Fruit fly (Drosophila melanogaster) whole organism, embryonic: ENCODE measurements around the gene CG3224.

Experiments used
- ATbp ChIP-seq: fragments of 200-800 bp; sonication (Bioruptor generic); optimal IDR thresholded peaks from 2 replicates; lab custom pipeline; 2017; ENCODE audit warnings: missing biosample characterization, mild to moderate bottlenecking, missing genetic modification characterization, missing genetic modification reagents
- Asciz ChIP-seq: fragments of 200-800 bp; sonication (Bioruptor generic); optimal IDR thresholded peaks from 2 replicates; lab custom pipeline; 2017; ENCODE audit warnings: missing biosample characterization, mild to moderate bottlenecking, missing genetic modification characterization, missing genetic modification reagents
- CG10462 ChIP-seq: fragments of 200-800 bp; sonication (Bioruptor generic); optimal IDR thresholded peaks from 2 replicates; lab custom pipeline; 2016; ENCODE audit warnings: missing biosample characterization, missing genetic modification characterization
- CG11456 ChIP-seq: fragments of 200-800 bp; sonication (Bioruptor generic); IDR thresholded peaks from 3 replicates; pipeline ENCODE4 v1.3.6; 2022; ENCODE audit warnings: missing biosample characterization, missing genetic modification characterization
- CG15269 ChIP-seq: fragments of 200-800 bp; sonication (Bioruptor generic); optimal IDR thresholded peaks from 2 replicates; lab custom pipeline; 2018; ENCODE audit warnings: missing biosample characterization, mild to moderate bottlenecking, missing genetic modification characterization, moderate library complexity
- CG15479 ChIP-seq: fragments of 200-800 bp; sonication (Bioruptor generic); optimal IDR thresholded peaks from 3 replicates; lab custom pipeline; 2019; ENCODE audit warnings: missing biosample characterization, mild to moderate bottlenecking, missing genetic modification characterization, moderate library complexity
- CG16815 ChIP-seq: fragments of 200-800 bp; sonication (Bioruptor generic); optimal IDR thresholded peaks from 3 replicates; lab custom pipeline; 2017; ENCODE audit warnings: missing biosample characterization, mild to moderate bottlenecking, missing genetic modification characterization
- CG17328 ChIP-seq: fragments of 200-800 bp; sonication (Bioruptor generic); IDR thresholded peaks from 2 replicates; pipeline ENCODE4 v1.3.6; 2022; ENCODE audit warnings: missing biosample characterization, missing genetic modification characterization
- CG2712 ChIP-seq: fragments of 200-800 bp; optimal IDR thresholded peaks from 3 replicates; lab custom pipeline; 2019; ENCODE audit warnings: missing biosample characterization, mild to moderate bottlenecking, missing genetic modification characterization, moderate library complexity
- CG31441 ChIP-seq: fragments of 200-800 bp; sonication (Bioruptor generic); IDR thresholded peaks from 2 replicates; pipeline ENCODE4 v1.3.6; 2022; ENCODE audit warnings: missing biosample characterization, missing genetic modification characterization
- CG3847 ChIP-seq: fragments of 200-800 bp; sonication (Bioruptor generic); IDR thresholded peaks from 2 replicates; pipeline ENCODE4 v1.3.6; 2022; ENCODE audit warnings: missing biosample characterization, missing genetic modification characterization
- CG4424 ChIP-seq: fragments of 200-800 bp; sonication (Bioruptor generic); optimal IDR thresholded peaks from 3 replicates; lab custom pipeline; 2016; ENCODE audit warnings: missing biosample characterization, missing genetic modification characterization
- CG6272 ChIP-seq: fragments of 200-800 bp; sonication (Bioruptor generic); IDR thresholded peaks from 2 replicates; pipeline ENCODE4 v1.3.6; 2022; ENCODE audit warnings: missing biosample characterization, missing genetic modification characterization
- CG6813 ChIP-seq: fragments of 200-800 bp; sonication (Bioruptor generic); optimal IDR thresholded peaks from 2 replicates; lab custom pipeline; 2017; ENCODE audit warnings: missing biosample characterization, missing genetic modification characterization, mild to moderate bottlenecking, moderate library complexity, missing genetic modification reagents
- CG7987 ChIP-seq: fragments of 200-800 bp; sonication (Bioruptor generic); optimal IDR thresholded peaks from 2 replicates; lab custom pipeline; 2018; ENCODE audit warnings: missing biosample characterization, mild to moderate bottlenecking, missing genetic modification characterization, moderate library complexity
- CG8281 ChIP-seq: fragments of 200-800 bp; sonication (Bioruptor generic); optimal IDR thresholded peaks from 2 replicates; lab custom pipeline; 2018; ENCODE audit warnings: missing biosample characterization, mild to moderate bottlenecking, missing genetic modification characterization, moderate library complexity
- CG8765 ChIP-seq: fragments of 200-800 bp; sonication (Bioruptor generic); IDR thresholded peaks from 2 replicates; pipeline ENCODE4 v1.3.6; 2022; ENCODE audit warnings: missing biosample characterization, missing genetic modification characterization
- CG9932 ChIP-seq: fragments of 200-800 bp; sonication (Bioruptor generic); IDR thresholded peaks from 2 replicates; pipeline ENCODE4 v1.3.6; 2022; ENCODE audit warnings: missing biosample characterization, missing genetic modification characterization
- CkIIα-i1 ChIP-seq: fragments of 200-800 bp; sonication (Bioruptor generic); IDR thresholded peaks from 2 replicates; pipeline ENCODE4 v1.3.6; 2022; ENCODE audit warnings: missing biosample characterization, missing genetic modification characterization
- D19A ChIP-seq: fragments of 200-800 bp; optimal IDR thresholded peaks from 3 replicates; lab custom pipeline; 2019; ENCODE audit warnings: missing biosample characterization, mild to moderate bottlenecking, missing genetic modification characterization, moderate library complexity
- Doc2 ChIP-seq: fragments of 200-800 bp; sonication (Bioruptor generic); IDR thresholded peaks from 2 replicates; pipeline ENCODE4 v1.3.6; 2022; ENCODE audit warnings: missing biosample characterization, missing genetic modification characterization
- Fer2 ChIP-seq: fragments of 200-800 bp; sonication (Bioruptor generic); optimal IDR thresholded peaks from 2 replicates; lab custom pipeline; 2018; ENCODE audit warnings: missing biosample characterization, mild to moderate bottlenecking, missing genetic modification characterization, moderate library complexity
- HmgZ ChIP-seq: fragments of 200-800 bp; sonication (Bioruptor generic); optimal IDR thresholded peaks from 2 replicates; lab custom pipeline; 2018; ENCODE audit warnings: missing biosample characterization, mild to moderate bottlenecking, missing genetic modification characterization
- Lhr ChIP-seq: fragments of 200-800 bp; sonication (Bioruptor generic); optimal IDR thresholded peaks from 3 replicates; lab custom pipeline; 2017; ENCODE audit warnings: mild to moderate bottlenecking, missing biosample characterization, missing genetic modification reagents, missing genetic modification characterization
- MTF-1 ChIP-seq: fragments of 200-800 bp; sonication (Bioruptor generic); optimal IDR thresholded peaks from 2 replicates; lab custom pipeline; 2018; ENCODE audit warnings: missing biosample characterization, mild to moderate bottlenecking, missing genetic modification characterization, borderline replicate concordance
- Mad ChIP-seq: fragments of 200-800 bp; sonication (Bioruptor generic); optimal IDR thresholded peaks from 2 replicates; lab custom pipeline; 2016; ENCODE audit warnings: missing biosample characterization, missing genetic modification characterization
- Myb ChIP-seq: fragments of 200-800 bp; sonication (Bioruptor generic); optimal IDR thresholded peaks from 2 replicates; lab custom pipeline; 2016; ENCODE audit warnings: missing biosample characterization, missing genetic modification characterization
- Poxn ChIP-seq: fragments of 200-800 bp; sonication (Bioruptor generic); IDR thresholded peaks from 2 replicates; pipeline ENCODE4 v1.3.6; 2022; ENCODE audit warnings: missing biosample characterization, missing genetic modification characterization
- Six4 ChIP-seq: fragments of 200-800 bp; sonication (Bioruptor generic); optimal IDR thresholded peaks from 2 replicates; lab custom pipeline; 2016; ENCODE audit warnings: missing biosample characterization, missing genetic modification characterization
- Sry-β ChIP-seq: fragments of 200-800 bp; sonication (Bioruptor generic); optimal IDR thresholded peaks from 2 replicates; lab custom pipeline; 2018; ENCODE audit warnings: missing biosample characterization, mild to moderate bottlenecking, missing genetic modification characterization, moderate library complexity
- Usf ChIP-seq: fragments of 200-800 bp; sonication (Bioruptor generic); optimal IDR thresholded peaks from 2 replicates; lab custom pipeline; 2017; ENCODE audit warnings: missing genotype, missing biosample characterization, missing genetic modification characterization
- Xbp1 ChIP-seq: fragments of 200-800 bp; sonication (Bioruptor generic); optimal IDR thresholded peaks from 3 replicates; lab custom pipeline; 2016; ENCODE audit warnings: missing biosample characterization, mild to moderate bottlenecking, missing genetic modification characterization
- ac ChIP-seq: fragments of 200-800 bp; sonication (Bioruptor generic); optimal IDR thresholded peaks from 3 replicates; lab custom pipeline; 2017; ENCODE audit warnings: missing biosample characterization, mild to moderate bottlenecking, missing genetic modification characterization
- al ChIP-seq: fragments of 200-800 bp; sonication (Bioruptor generic); IDR thresholded peaks from 2 replicates; pipeline ENCODE4 v1.3.6; 2022; ENCODE audit warnings: missing biosample characterization, missing genetic modification characterization
- amos ChIP-seq: fragments of 200-800 bp; sonication (Bioruptor generic); IDR thresholded peaks from 2 replicates; pipeline ENCODE4 v1.3.6; 2022; ENCODE audit warnings: missing biosample characterization, missing genetic modification characterization; ENCODE audit not compliant: partially characterized antibody
- corto ChIP-seq: fragments of 200-800 bp; sonication (Bioruptor generic); optimal IDR thresholded peaks from 2 replicates; lab custom pipeline; 2016; ENCODE audit warnings: missing biosample characterization, mild to moderate bottlenecking, missing genetic modification characterization, moderate library complexity
- danr ChIP-seq: fragments of 200-800 bp; sonication (Bioruptor generic); IDR thresholded peaks from 2 replicates; pipeline ENCODE4 v1.3.6; 2022; ENCODE audit warnings: missing biosample characterization, missing genetic modification characterization
- disco-r ChIP-seq: fragments of 200-800 bp; sonication (Bioruptor generic); optimal IDR thresholded peaks from 2 replicates; lab custom pipeline; 2016; ENCODE audit warnings: missing biosample characterization, missing genetic modification characterization
- dpn ChIP-seq, 2 experiments: fragments of 200-800 bp; sonication (Bioruptor generic); optimal IDR thresholded peaks; 3 replicates each; lab custom pipeline; 2016; ENCODE audit warnings: missing biosample characterization in 2 of 2, missing genetic modification characterization in 2 of 2
- gcm ChIP-seq: fragments of 200-800 bp; sonication (Bioruptor generic); optimal IDR thresholded peaks from 2 replicates; lab custom pipeline; 2019; ENCODE audit warnings: missing biosample characterization, mild to moderate bottlenecking, missing genetic modification characterization, moderate library complexity
- gcm2 ChIP-seq: fragments of 200-800 bp; sonication (Bioruptor generic); optimal IDR thresholded peaks from 2 replicates; lab custom pipeline; 2016; ENCODE audit warnings: missing biosample characterization, missing genetic modification characterization
- org-1 ChIP-seq: fragments of 200-800 bp; sonication (Bioruptor generic); optimal IDR thresholded peaks from 2 replicates; lab custom pipeline; 2017; ENCODE audit warnings: missing biosample characterization, missing genetic modification characterization
- prd ChIP-seq, 3 experiments: fragments of >200 bp in 2 of 3; fragments of 200-800 bp in 1 of 3; sonication (Bioruptor generic) in 1 of 3; optimal IDR thresholded peaks in 2 of 3; IDR thresholded peaks in 1 of 3; 2 replicates in 2 of 3; 3 replicates in 1 of 3; pipeline versions ENCODE4 v1.3.6 to Lab custom; 2017 to 2022; ENCODE audit warnings: missing biosample characterization in 1 of 3, missing genetic modification characterization in 1 of 3
- sob ChIP-seq: fragments of 200-800 bp; sonication (Bioruptor generic); IDR thresholded peaks from 2 replicates; pipeline ENCODE4 v1.3.6; 2022; ENCODE audit warnings: missing biosample characterization, missing genetic modification characterization
- sqz ChIP-seq: fragments of 200-800 bp; sonication (Bioruptor generic); optimal IDR thresholded peaks from 3 replicates; lab custom pipeline; 2018; ENCODE audit warnings: missing biosample characterization, mild to moderate bottlenecking, missing genetic modification characterization
- tin ChIP-seq: fragments of 200-800 bp; sonication (Bioruptor generic); optimal IDR thresholded peaks from 3 replicates; lab custom pipeline; 2016; ENCODE audit warnings: missing biosample characterization, missing genetic modification characterization
- ttk ChIP-seq: fragments of 200-800 bp; sonication (Bioruptor generic); IDR thresholded peaks from 2 replicates; pipeline ENCODE4 v2.1.2; 2022; ENCODE audit warnings: missing biosample characterization, missing genetic modification characterization
- vnd ChIP-seq: fragments of 200-800 bp; sonication (Bioruptor generic); IDR thresholded peaks from 3 replicates; pipeline ENCODE4 v1.3.6; 2022; ENCODE audit warnings: missing biosample characterization, missing genetic modification characterization; ENCODE audit not compliant: partially characterized antibody
- wdn ChIP-seq: fragments of 200-800 bp; sonication (Bioruptor generic); IDR thresholded peaks from 2 replicates; pipeline ENCODE4 v1.3.6; 2022; ENCODE audit warnings: missing biosample characterization, missing genetic modification characterization
- zen2 ChIP-seq: fragments of 200-800 bp; sonication (Bioruptor generic); IDR thresholded peaks from 3 replicates; pipeline ENCODE4 v1.3.6; 2022; ENCODE audit warnings: missing biosample characterization, missing genetic modification characterization; ENCODE audit not compliant: partially characterized antibody
- zf30C ChIP-seq: fragments of 200-800 bp; sonication (Bioruptor generic); optimal IDR thresholded peaks from 3 replicates; lab custom pipeline; 2018; ENCODE audit warnings: missing biosample characterization, mild to moderate bottlenecking, missing genetic modification characterization

Gene CG3224

dm6 chrX:6661392-6661837, at the start of gene CG3224, which contains the start of gene Ctr1A (continued):
- TF ChIP-seq CG6813 (GFP tag; lab: Kevin White, UChicago) (no peak), amos (GFP tag; lab: Robert Waterston, UW) (no peak), Sry-β (GFP tag; lab: Kevin White, UChicago) (no peak), MTF-1 (no peak), org-1 (GFP tag; lab: Kevin White, UChicago) (no peak), CkIIα-i1 (no peak), Doc2 (GFP tag; lab: Robert Waterston, UW) (no peak), CG2712 (tag; lab: Kevin White, UChicago) (no peak), ATbp (GFP tag; lab: Kevin White, UChicago) (no peak), gcm (GFP tag; lab: Kevin White, UChicago) (no peak), zen2 (GFP tag; lab: Robert Waterston, UW) (no peak), Fer2 (tag; lab: Kevin White, UChicago) (no peak), CG9932 (no peak), Asciz (no peak), Usf (GFP tag; lab: Kevin White, UChicago) (no peak), Mad (GFP tag; lab: Kevin White, UChicago) (no peak), Xbp1 (no peak), CG15269 (tag; lab: Kevin White, UChicago) (no peak), ac (GFP tag; lab: Kevin White, UChicago) (no peak), Six4 (GFP tag; lab: Kevin White, UChicago) (no peak), CG8765 (GFP tag; lab: Robert Waterston, UW) (no peak), D19A (tag; lab: Kevin White, UChicago) (no peak), CG8281 (tag; lab: Kevin White, UChicago) (no peak), CG4424 (GFP tag; lab: Kevin White, UChicago) (no peak), CG31441 (0 out of 2 replicates have a peak, but pooled peaks have one; percentile 16), CG6272 (GFP tag; lab: Robert Waterston, UW) (no peak), CG16815 (GFP tag; lab: Kevin White, UChicago) (no peak), wdn (no peak), sqz (GFP tag; lab: Kevin White, UChicago) (peak; percentile 43), corto (GFP tag; lab: Kevin White, UChicago) (no peak), Lhr (GFP tag; lab: Kevin White, UChicago) (no peak), sob (GFP tag; lab: Robert Waterston, UW) (no peak), CG7987 (GFP tag; lab: Kevin White, UChicago) (no peak), CG11456 (GFP tag; lab: Robert Waterston, UW) (no peak), CG17328 (no peak), Myb (no peak), tin (GFP tag; lab: Kevin White, UChicago) (no peak), Poxn (GFP tag; lab: Robert Waterston, UW) (no peak), CG3847 (no peak), prd (optimal IDR thresholded peaks at IDR 0.05; lab: Kevin White, UChicago) (no peak), prd (GFP tag; IDR thresholded peaks at IDR 0.05; lab: Robert Waterston, UW) (no peak), HmgZ (tag; lab: Kevin White, UChicago) (no peak), dpn (GFP tag; optimal IDR thresholded peaks at IDR 0.05; lab: Kevin White, UChicago) (no peak), CG10462 (GFP tag; lab: Kevin White, UChicago) (no peak), CG15479 (GFP tag; lab: Kevin White, UChicago) (no peak), al (GFP tag; lab: Robert Waterston, UW) (no peak), danr (GFP tag; lab: Robert Waterston, UW) (no peak), vnd (GFP tag; lab: Robert Waterston, UW) (no peak), ttk (GFP tag; lab: Robert Waterston, UW) (no peak), gcm2 (GFP tag; lab: Kevin White, UChicago) (no peak), disco-r (GFP tag; lab: Kevin White, UChicago) (no peak), zf30C (peak; percentile 23)
